Fruit fly (Drosophila melanogaster): ENCODE data around the gene CG4537.

The CG4537 gene

DNA sequence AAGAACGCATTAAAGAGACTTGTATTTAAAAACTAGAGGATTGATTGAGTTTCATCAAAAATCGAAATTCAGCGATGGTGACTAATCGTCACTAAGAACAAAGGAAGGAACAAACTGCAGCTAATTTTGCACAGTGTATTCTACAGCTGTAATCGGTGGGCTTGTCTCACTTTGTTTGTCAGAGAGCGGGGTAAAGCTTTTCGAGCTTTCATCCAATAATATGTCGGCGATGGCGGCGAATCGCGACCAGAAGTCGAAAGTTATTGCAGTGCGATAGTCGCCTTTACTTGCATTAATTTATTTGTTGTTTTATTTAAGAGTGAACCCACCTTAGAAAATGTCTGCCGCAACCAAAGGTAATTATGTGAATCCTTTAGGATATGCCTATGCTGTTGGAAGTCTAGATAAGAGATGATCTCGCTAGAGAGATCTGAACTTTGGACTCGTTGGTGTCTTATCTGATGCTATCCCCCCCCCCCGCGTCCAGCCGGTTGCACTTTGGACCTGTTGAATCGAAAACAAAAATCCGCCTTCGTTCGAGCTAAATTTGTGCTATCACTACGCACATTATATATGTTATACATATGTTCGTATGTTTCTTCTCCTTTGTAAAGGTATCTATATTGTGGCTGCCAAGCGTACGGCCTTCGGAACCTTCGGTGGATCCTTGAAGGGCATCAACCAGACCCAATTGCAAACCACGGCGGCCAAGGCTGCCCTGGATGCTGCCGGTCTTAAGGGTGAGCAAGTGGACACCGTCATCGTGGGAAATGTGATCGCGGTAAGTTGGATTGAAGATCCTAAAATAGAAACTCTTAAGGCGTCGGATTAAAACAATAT is 24.5 kb downstream of the CG4537 start, which contains the start of gene yip2:
Gene yip2 (plus strand): TSS at position 243 of the 840 bp plus-strand sequence.
- peak; percentile 89 for TF ChIP-seq CG17806 (tag; optimal IDR thresholded peaks at IDR 0.05)
- TF ChIP-seq CG32121 (GFP tag; IDR thresholded peaks at IDR 0.05), result peak; percentile 96
- TF ChIP-seq CG12605 (GFP tag; IDR thresholded peaks at IDR 0.05), result peak; percentile 97
- peak; percentile 77 for TF ChIP-seq CG9948 (tag; optimal IDR thresholded peaks at IDR 0.05)
- TF ChIP-seq Snoo (tag; optimal IDR thresholded peaks at IDR 0.05), result peak; percentile 98
- peak; percentile 98 for TF ChIP-seq Pif1A (GFP tag; optimal IDR thresholded peaks at IDR 0.05)
- TF ChIP-seq CG4496 (GFP tag; IDR thresholded peaks at IDR 0.05), result peak; percentile 92
- peak; percentile 92 for TF ChIP-seq fd96Ca (GFP tag; IDR thresholded peaks at IDR 0.05)
- TF ChIP-seq Pif1B (GFP tag; optimal IDR thresholded peaks at IDR 0.05), result peak; percentile 99
- peak; percentile 91 for TF ChIP-seq Ets98B (GFP tag; IDR thresholded peaks at IDR 0.05)
- TF ChIP-seq CG34367 (tag; optimal IDR thresholded peaks at IDR 0.05), result peak; percentile 94
- TF ChIP-seq CG10348 (GFP tag; IDR thresholded peaks at IDR 0.05), result no peak
- peak; percentile 54 for TF ChIP-seq D1 (tag; optimal IDR thresholded peaks at IDR 0.05)
- peak; percentile 100 for TF ChIP-seq gl (tag; optimal IDR thresholded peaks at IDR 0.05)
- peak; percentile 96 for TF ChIP-seq CG8301 (tag; optimal IDR thresholded peaks at IDR 0.05)
- TF ChIP-seq EcR (GFP tag; optimal IDR thresholded peaks at IDR 0.05), result peak; percentile 81
- peak; percentile 66; the same call in 1 of the 2 replicates for TF ChIP-seq rn (GFP tag; IDR thresholded peaks at IDR 0.05)
- TF ChIP-seq CG8159 (tag; optimal IDR thresholded peaks at IDR 0.05), result peak; percentile 93
- peak; percentile 98 for TF ChIP-seq CG14655 (GFP tag; optimal IDR thresholded peaks at IDR 0.05)
- TF ChIP-seq CG13204 (GFP tag; optimal IDR thresholded peaks at IDR 0.05), result peak; percentile 100
- TF ChIP-seq CG15710 (tag; optimal IDR thresholded peaks at IDR 0.05), result peak; percentile 87

DNA sequence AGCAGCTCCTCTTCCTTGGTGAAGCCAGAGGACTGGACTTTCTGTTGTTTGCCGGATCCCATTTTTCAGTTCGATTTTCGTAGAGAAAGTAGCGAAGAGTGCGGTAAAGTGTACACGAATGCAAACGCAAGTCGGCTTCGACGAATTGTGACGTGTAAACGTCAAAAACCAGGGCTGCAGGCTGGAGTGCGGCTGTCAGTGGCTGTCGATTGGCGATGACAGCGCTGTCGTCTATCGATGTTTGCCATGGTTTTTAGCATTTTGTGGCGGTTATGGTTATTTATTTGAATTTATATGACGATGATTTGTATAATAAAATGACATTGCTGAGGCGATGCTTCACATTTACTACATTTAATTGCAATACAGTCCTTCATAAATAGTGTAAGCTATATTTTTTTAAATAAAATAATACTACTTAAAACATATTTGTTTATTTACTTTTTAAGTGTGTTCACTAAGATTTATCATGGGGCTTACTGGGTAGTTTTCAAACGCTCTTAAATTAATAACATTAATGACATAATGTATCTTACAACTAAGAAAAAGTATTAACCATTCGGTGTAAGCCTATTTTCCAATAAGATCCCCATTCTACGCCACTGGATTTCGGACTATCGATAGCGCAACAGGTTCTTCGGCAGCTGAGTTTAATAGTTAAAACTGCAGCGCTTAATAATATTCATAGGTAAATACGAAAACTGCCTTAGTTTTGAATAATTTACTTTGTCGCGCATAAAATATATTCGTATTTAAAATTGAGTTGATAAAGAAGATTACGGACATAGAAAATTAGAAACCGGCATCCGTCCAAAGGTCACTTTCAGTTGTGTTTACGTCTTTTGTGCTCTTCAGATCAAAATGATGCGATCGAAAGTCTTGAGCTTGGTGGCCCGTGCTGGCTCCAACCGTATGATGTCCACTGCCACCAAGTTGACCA is 27.6 kb downstream of the CG4537 start, which contains the start of the genes CG5885 and CG4598:
Gene CG5885 (minus strand): TSS at position 311 of the 940 bp plus-strand sequence.
Gene CG4598 (plus strand): TSS at position 599 of the 940 bp plus-strand sequence.
- TF ChIP-seq CG13204 (GFP tag; optimal IDR thresholded peaks at IDR 0.05) (peak; percentile 42), Snoo (tag; optimal IDR thresholded peaks at IDR 0.05) (peak; percentile 44), CG12605 (GFP tag; IDR thresholded peaks at IDR 0.05) (peak; percentile 80), CG8301 (tag; optimal IDR thresholded peaks at IDR 0.05) (peak; percentile 63), CG17806 (tag; optimal IDR thresholded peaks at IDR 0.05) (peak; percentile 42), CG8159 (tag; optimal IDR thresholded peaks at IDR 0.05) (peak; percentile 63), EcR (GFP tag; optimal IDR thresholded peaks at IDR 0.05) (peak; percentile 10), CG4496 (GFP tag; IDR thresholded peaks at IDR 0.05) (peak; percentile 39), D1 (tag; optimal IDR thresholded peaks at IDR 0.05) (no peak), gl (tag; optimal IDR thresholded peaks at IDR 0.05) (peak; percentile 81), CG10348 (GFP tag; IDR thresholded peaks at IDR 0.05) (no peak), rn (GFP tag; IDR thresholded peaks at IDR 0.05) (no peak), CG9948 (tag; optimal IDR thresholded peaks at IDR 0.05) (peak; percentile 58), Pif1A (GFP tag; optimal IDR thresholded peaks at IDR 0.05) (peak; percentile 82), Ets98B (GFP tag; IDR thresholded peaks at IDR 0.05) (peak; percentile 78), CG34367 (tag; optimal IDR thresholded peaks at IDR 0.05) (peak; percentile 2), CG32121 (GFP tag; IDR thresholded peaks at IDR 0.05) (peak; percentile 76), Pif1B (GFP tag; optimal IDR thresholded peaks at IDR 0.05) (peak; percentile 69), fd96Ca (GFP tag; IDR thresholded peaks at IDR 0.05) (peak; percentile 43; the same call in 1 of the 3 replicates), CG14655 (GFP tag; optimal IDR thresholded peaks at IDR 0.05) (peak; percentile 78), CG15710 (tag; optimal IDR thresholded peaks at IDR 0.05) (peak; percentile 55)

DNA sequence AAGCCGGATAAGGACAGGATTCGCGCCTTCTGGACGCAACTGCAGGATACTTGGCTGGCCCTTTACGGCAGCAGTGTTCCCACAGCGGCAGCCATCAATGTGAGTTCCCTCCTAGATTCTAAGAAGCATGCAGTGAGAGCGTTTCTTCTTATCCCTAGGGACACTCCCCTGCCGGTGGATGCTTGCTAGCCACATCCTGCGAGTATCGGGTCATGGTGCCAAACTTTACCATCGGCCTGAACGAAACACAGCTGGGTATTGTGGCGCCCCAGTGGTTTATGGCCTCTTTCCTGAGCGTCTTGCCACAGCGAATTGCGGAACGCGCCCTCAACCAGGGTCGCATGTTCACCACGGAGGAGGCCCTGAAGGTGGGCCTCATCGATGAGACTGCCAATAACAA is 28.5 kb downstream of the CG4537 start:
- TF ChIP-seq gl (tag; optimal IDR thresholded peaks at IDR 0.05) (no peak), CG8159 (tag; optimal IDR thresholded peaks at IDR 0.05) (no peak), CG9948 (tag; optimal IDR thresholded peaks at IDR 0.05) (no peak), Pif1A (GFP tag; optimal IDR thresholded peaks at IDR 0.05) (no peak), CG12605 (GFP tag; IDR thresholded peaks at IDR 0.05) (no peak), Pif1B (GFP tag; optimal IDR thresholded peaks at IDR 0.05) (no peak), CG34367 (tag; optimal IDR thresholded peaks at IDR 0.05) (no peak)

DNA sequence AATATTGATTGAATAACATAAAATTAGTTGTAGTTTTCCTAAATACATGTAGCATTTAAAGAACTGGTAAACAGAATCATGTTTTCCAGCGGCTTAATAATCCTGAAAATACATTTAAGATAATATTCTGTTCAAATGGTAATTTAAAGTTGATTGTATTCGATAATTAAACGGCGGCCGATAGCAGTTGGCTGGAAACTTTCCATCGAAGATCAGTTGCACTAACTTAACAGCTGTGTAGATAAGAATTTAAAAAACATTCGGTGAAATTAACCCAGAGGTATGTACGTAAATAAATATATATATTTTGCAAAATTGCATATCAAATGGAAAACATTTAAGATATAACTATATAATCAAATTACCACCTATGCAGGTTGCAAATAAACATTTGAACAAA is 29.3 kb downstream of the CG4537 start, which contains the start of gene CG4594:
Gene CG4594 (plus strand): TSS at position 212 of the 400 bp plus-strand sequence.
- TF ChIP-seq Snoo (tag; optimal IDR thresholded peaks at IDR 0.05) (no peak), rn (GFP tag; IDR thresholded peaks at IDR 0.05) (no peak), Ets98B (GFP tag; IDR thresholded peaks at IDR 0.05) (no peak), gl (tag; optimal IDR thresholded peaks at IDR 0.05) (no peak), CG12605 (GFP tag; IDR thresholded peaks at IDR 0.05) (no peak), CG10348 (GFP tag; IDR thresholded peaks at IDR 0.05) (no peak)

DNA sequence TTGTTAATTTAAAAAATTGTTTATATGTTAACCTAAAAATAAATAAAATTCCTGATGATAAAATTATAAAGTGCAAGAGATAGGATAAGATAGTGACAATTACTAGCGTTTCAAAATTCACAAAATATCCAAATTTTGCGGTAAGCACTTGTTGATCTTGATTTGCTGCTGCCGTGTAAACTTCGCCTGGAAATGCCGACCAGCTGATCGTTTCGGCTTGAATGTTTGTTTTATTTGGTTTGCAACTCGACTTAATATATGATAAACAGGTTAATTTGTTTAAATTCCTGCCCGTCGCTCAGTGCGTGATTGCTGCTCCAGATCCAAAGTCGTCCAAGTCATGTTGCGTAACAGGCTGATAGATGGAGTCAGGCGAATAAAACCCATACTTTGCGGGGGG is 30.7 kb downstream of the CG4537 start, which contains the start of gene CG4592:
Gene CG4592 (plus strand): TSS at position 233 of the 400 bp plus-strand sequence.
- no peak for TF ChIP-seq rn (GFP tag; IDR thresholded peaks at IDR 0.05)
- TF ChIP-seq CG8301 (tag; optimal IDR thresholded peaks at IDR 0.05), result no peak
- peak; percentile 68 for TF ChIP-seq CG34367 (tag; optimal IDR thresholded peaks at IDR 0.05)
- peak; percentile 77 for TF ChIP-seq Pif1B (GFP tag; optimal IDR thresholded peaks at IDR 0.05)
- no peak for TF ChIP-seq CG17806 (tag; optimal IDR thresholded peaks at IDR 0.05)
- TF ChIP-seq Ets98B (GFP tag; IDR thresholded peaks at IDR 0.05), result peak; percentile 84
- TF ChIP-seq gl (tag; optimal IDR thresholded peaks at IDR 0.05), result peak; percentile 36
- TF ChIP-seq D1 (tag; optimal IDR thresholded peaks at IDR 0.05), result peak; percentile 2
- TF ChIP-seq CG12605 (GFP tag; IDR thresholded peaks at IDR 0.05), result peak; percentile 66
- peak; percentile 82 for TF ChIP-seq CG32121 (GFP tag; IDR thresholded peaks at IDR 0.05)
- TF ChIP-seq CG13204 (GFP tag; optimal IDR thresholded peaks at IDR 0.05), result no peak
- TF ChIP-seq CG8159 (tag; optimal IDR thresholded peaks at IDR 0.05), result peak; percentile 65
- TF ChIP-seq Pif1A (GFP tag; optimal IDR thresholded peaks at IDR 0.05), result peak; percentile 81
- peak; percentile 82; the same call in 2 of the 3 replicates for TF ChIP-seq fd96Ca (GFP tag; IDR thresholded peaks at IDR 0.05)
- no peak for TF ChIP-seq Snoo (tag; optimal IDR thresholded peaks at IDR 0.05)
- peak; percentile 87 for TF ChIP-seq CG4496 (GFP tag; IDR thresholded peaks at IDR 0.05)
- peak; percentile 54 for TF ChIP-seq CG9948 (tag; optimal IDR thresholded peaks at IDR 0.05)

Measured in whole organism, pupa.